Fruit fly (Drosophila melanogaster): ENCODE measurements around the gene CG1571.
A peak's percentile ranks its signal among the peaks of the same experiment; 100 is the strongest.

The CG1571 gene

dm6 chrX:8122834-8123233 is 47.2 kb downstream of the CG1571 start (continued):
- no peak for TF ChIP-seq CG10147 (GFP tag; optimal IDR thresholded peaks at IDR 0.05)
- no peak for TF ChIP-seq aop (GFP tag; IDR thresholded peaks at IDR 0.05)
- TF ChIP-seq sens-2 (GFP tag; IDR thresholded peaks at IDR 0.05), result no peak
- peak; percentile 15 for TF ChIP-seq CG30403 (GFP tag; optimal IDR thresholded peaks at IDR 0.05)
- TF ChIP-seq row (GFP tag; IDR thresholded peaks at IDR 0.05), result peak; percentile 21; the same call in 1 of the 3 replicates
- peak; percentile 29 for TF ChIP-seq Med (GFP tag)
- TF ChIP-seq CG10267 (tag; optimal IDR thresholded peaks at IDR 0.05), result peak; percentile 21
- TF ChIP-seq chif (GFP tag; optimal IDR thresholded peaks at IDR 0.05), result peak in 1 of 2 experiments; percentile 5
- peak; percentile 34 for TF ChIP-seq CG17829 (tag; optimal IDR thresholded peaks at IDR 0.05)
- TF ChIP-seq dmrt11E (tag; optimal IDR thresholded peaks at IDR 0.05), result peak; percentile 31
- peak; percentile 27 for TF ChIP-seq Oli (tag; optimal IDR thresholded peaks at IDR 0.05)
- peak in 1 of 3 experiments; percentile 57 for TF ChIP-seq lola (GFP tag; optimal IDR thresholded peaks at IDR 0.05)
- no peak for TF ChIP-seq seq (GFP tag; IDR thresholded peaks at IDR 0.05)
- TF ChIP-seq Sox100B (GFP tag; optimal IDR thresholded peaks at IDR 0.05), result peak; percentile 18
- TF ChIP-seq phol (tag; optimal IDR thresholded peaks at IDR 0.05), result peak; percentile 53
- TF ChIP-seq fd96Cb (tag; optimal IDR thresholded peaks at IDR 0.05), result peak; percentile 20
- no peak for TF ChIP-seq org-1 (GFP tag; optimal IDR thresholded peaks at IDR 0.05)
- TF ChIP-seq Ssrp (tag; optimal IDR thresholded peaks at IDR 0.05), result peak; percentile 32
- TF ChIP-seq CG10462 (GFP tag; optimal IDR thresholded peaks at IDR 0.05), result no peak
- TF ChIP-seq pzg (GFP tag; optimal IDR thresholded peaks at IDR 0.05), result no peak
- TF ChIP-seq D (optimal IDR thresholded peaks at IDR 0.05), result no peak
- TF ChIP-seq D (GFP tag; optimal IDR thresholded peaks at IDR 0.05), result peak; percentile 28
- peak; percentile 26 for TF ChIP-seq dmrt99B (tag; optimal IDR thresholded peaks at IDR 0.05)

DNA sequence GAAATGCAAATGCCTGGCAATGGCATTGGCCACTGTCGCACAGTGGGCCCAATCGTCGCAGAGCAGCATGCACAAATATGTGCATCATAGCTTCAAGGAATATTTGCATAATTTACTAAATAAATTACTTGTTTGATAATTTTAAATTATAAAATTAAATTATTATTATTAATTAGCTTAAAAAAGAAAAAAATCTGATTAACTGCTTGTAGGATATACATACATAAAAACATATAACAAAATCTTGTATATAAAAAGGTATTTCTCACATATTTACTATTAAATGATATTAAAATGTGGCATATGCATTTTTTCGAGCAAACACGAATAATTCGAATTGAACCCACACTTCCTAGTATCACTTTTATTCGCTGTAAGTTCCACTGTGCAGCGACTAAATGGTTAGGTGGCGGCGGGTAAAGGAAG is 49.6 kb downstream of the CG1571 start:
- TF ChIP-seq dysf (GFP tag; IDR thresholded peaks at IDR 0.05), result peak; percentile 45; the same call in 1 of the 3 replicates
- peak; percentile 4 for TF ChIP-seq CG10147 (GFP tag; optimal IDR thresholded peaks at IDR 0.05)
- peak; percentile 15 for TF ChIP-seq Nf-YB (GFP tag; optimal IDR thresholded peaks at IDR 0.05)
- no peak for TF ChIP-seq gfzf (GFP tag; optimal IDR thresholded peaks at IDR 0.05)
- TF ChIP-seq kay (GFP tag; optimal IDR thresholded peaks at IDR 0.05), result no peak
- no peak for TF ChIP-seq Hr78 (GFP tag; optimal IDR thresholded peaks at IDR 0.05)
- peak; percentile 57 for TF ChIP-seq CG17385 (GFP tag; optimal IDR thresholded peaks at IDR 0.05)
- peak in 1 of 2 experiments; percentile 60 for TF ChIP-seq bsh (GFP tag; optimal IDR thresholded peaks at IDR 0.05)
- TF ChIP-seq tna (GFP tag; IDR thresholded peaks at IDR 0.05; ENCODE audit: partially characterized antibody), result no peak
- no peak for TF ChIP-seq H2.0 (GFP tag; IDR thresholded peaks at IDR 0.05)
- TF ChIP-seq Camta (GFP tag; optimal IDR thresholded peaks at IDR 0.05), result no peak
- peak; percentile 50 for TF ChIP-seq bcd (GFP tag; optimal IDR thresholded peaks at IDR 0.05)
- peak; percentile 22 for TF ChIP-seq salm (tag; optimal IDR thresholded peaks at IDR 0.05)
- peak; percentile 69 for TF ChIP-seq CG10979 (tag; optimal IDR thresholded peaks at IDR 0.05)
- no peak for TF ChIP-seq psq (GFP tag; optimal IDR thresholded peaks at IDR 0.05)
- TF ChIP-seq slbo (GFP tag; IDR thresholded peaks at IDR 0.05), result 0 out of 2 replicates have a peak, but pooled peaks have one; percentile 29
- no peak for TF ChIP-seq CG6683 (GFP tag; optimal IDR thresholded peaks at IDR 0.05)
- TF ChIP-seq CG18011 (GFP tag; optimal IDR thresholded peaks at IDR 0.05), result no peak
- TF ChIP-seq chn (GFP tag; optimal IDR thresholded peaks at IDR 0.05), result no peak
- no peak for TF ChIP-seq hbn (GFP tag; IDR thresholded peaks at IDR 0.05; ENCODE audit: partially characterized antibody)
- TF ChIP-seq CG2678 (tag; optimal IDR thresholded peaks at IDR 0.05), result peak; percentile 74
- no peak for TF ChIP-seq CG11695 (GFP tag; IDR thresholded peaks at IDR 0.05)
- TF ChIP-seq Nf-YC (tag; optimal IDR thresholded peaks at IDR 0.05), result peak; percentile 48
- peak; percentile 56; the same call in 1 of the 2 replicates for TF ChIP-seq ttk (GFP tag; IDR thresholded peaks at IDR 0.05)
- peak; percentile 47 for TF ChIP-seq zen (tag; optimal IDR thresholded peaks at IDR 0.05)
- TF ChIP-seq HmgZ (tag; optimal IDR thresholded peaks at IDR 0.05), result no peak
- peak; percentile 28 for TF ChIP-seq CG30431 (GFP tag; optimal IDR thresholded peaks at IDR 0.05)
- TF ChIP-seq CG8944 (GFP tag; optimal IDR thresholded peaks at IDR 0.05), result no peak
